Fruit fly (Drosophila melanogaster): ENCODE measurements around the gene sfl.

sfl gene

DNA sequence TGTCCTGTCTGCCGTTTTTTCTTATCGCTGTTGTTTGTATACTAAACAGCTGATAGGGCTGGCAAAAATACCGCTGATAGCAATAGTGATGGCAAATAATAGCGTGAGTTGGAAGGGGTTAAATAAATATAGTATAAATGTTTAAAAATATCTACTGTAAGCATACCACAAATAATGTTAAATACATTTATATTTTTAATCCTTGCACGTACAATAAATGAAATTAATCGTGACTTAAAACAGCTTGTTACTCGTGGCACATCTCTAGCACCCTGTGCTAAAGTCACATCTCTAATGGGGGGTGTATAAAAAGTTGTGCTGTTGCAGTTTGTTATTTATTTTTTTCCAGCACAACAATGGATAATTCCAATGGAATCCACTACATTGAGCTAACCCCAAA lies 7.1 kb upstream of the sfl start, which contains the start of the genes CG10147 and Bulli (continued):
- TF ChIP-seq Eip74EF (GFP tag; optimal IDR thresholded peaks at IDR 0.05), result peak in 1 of 2 experiments; percentile 83
- peak; percentile 98 for TF ChIP-seq CG10654 (GFP tag; optimal IDR thresholded peaks at IDR 0.05)
- TF ChIP-seq slou (GFP tag; optimal IDR thresholded peaks at IDR 0.05), result peak; percentile 97
- peak; percentile 98 for TF ChIP-seq CG10366 (GFP tag; IDR thresholded peaks at IDR 0.05)
- peak; percentile 88 for TF ChIP-seq CG30020 (tag; optimal IDR thresholded peaks at IDR 0.05)
- TF ChIP-seq ftz-f1 (GFP tag; optimal IDR thresholded peaks at IDR 0.05), result peak; percentile 79
- peak; percentile 98 for TF ChIP-seq CG8765 (GFP tag; IDR thresholded peaks at IDR 0.05)
- peak; percentile 93 for TF ChIP-seq CG7987 (GFP tag; optimal IDR thresholded peaks at IDR 0.05)
- TF ChIP-seq nau (GFP tag; optimal IDR thresholded peaks at IDR 0.05), result peak; percentile 88
- peak; percentile 98 for TF ChIP-seq Xrp1 (GFP tag; IDR thresholded peaks at IDR 0.05)
- TF ChIP-seq dimm (GFP tag; IDR thresholded peaks at IDR 0.05), result peak; percentile 84
- TF ChIP-seq CG1792 (GFP tag; optimal IDR thresholded peaks at IDR 0.05), result peak; percentile 80
- peak; percentile 97 for TF ChIP-seq Usf (GFP tag; optimal IDR thresholded peaks at IDR 0.05)
- TF ChIP-seq CG9215 (GFP tag; IDR thresholded peaks at IDR 0.05), result peak; percentile 98
- TF ChIP-seq CG3995 (GFP tag; optimal IDR thresholded peaks at IDR 0.05), result peak; percentile 86
- TF ChIP-seq ind (GFP tag; optimal IDR thresholded peaks at IDR 0.05), result peak; percentile 98
- TF ChIP-seq dan (GFP tag; IDR thresholded peaks at IDR 0.05), result peak; percentile 97
- peak; percentile 94 for TF ChIP-seq inv (GFP tag; IDR thresholded peaks at IDR 0.05; ENCODE audit: partially characterized antibody)
- TF ChIP-seq Sin3A (optimal IDR thresholded peaks at IDR 0.05), result peak; percentile 52
- TF ChIP-seq CG6813 (GFP tag; optimal IDR thresholded peaks at IDR 0.05), result peak; percentile 92
- TF ChIP-seq slp2 (GFP tag; optimal IDR thresholded peaks at IDR 0.05), result peak; percentile 89
- peak; percentile 98 for TF ChIP-seq tgo (GFP tag; IDR thresholded peaks at IDR 0.05)
- peak; percentile 99 for TF ChIP-seq CG8290 (GFP tag; optimal IDR thresholded peaks at IDR 0.05)
- TF ChIP-seq CG8290 (tag; optimal IDR thresholded peaks at IDR 0.05), result peak; percentile 93 to 96
- TF ChIP-seq Nf-YB (GFP tag; optimal IDR thresholded peaks at IDR 0.05), result peak; percentile 84
- TF ChIP-seq h (optimal IDR thresholded peaks at IDR 0.05), result no peak
- peak; percentile 97 for TF ChIP-seq NfI (GFP tag; optimal IDR thresholded peaks at IDR 0.05)
- TF ChIP-seq CG6791 (GFP tag; IDR thresholded peaks at IDR 0.05; ENCODE audit: partially characterized antibody), result peak; percentile 90
- TF ChIP-seq TFAM (GFP tag; optimal IDR thresholded peaks at IDR 0.05), result peak; percentile 88

DNA sequence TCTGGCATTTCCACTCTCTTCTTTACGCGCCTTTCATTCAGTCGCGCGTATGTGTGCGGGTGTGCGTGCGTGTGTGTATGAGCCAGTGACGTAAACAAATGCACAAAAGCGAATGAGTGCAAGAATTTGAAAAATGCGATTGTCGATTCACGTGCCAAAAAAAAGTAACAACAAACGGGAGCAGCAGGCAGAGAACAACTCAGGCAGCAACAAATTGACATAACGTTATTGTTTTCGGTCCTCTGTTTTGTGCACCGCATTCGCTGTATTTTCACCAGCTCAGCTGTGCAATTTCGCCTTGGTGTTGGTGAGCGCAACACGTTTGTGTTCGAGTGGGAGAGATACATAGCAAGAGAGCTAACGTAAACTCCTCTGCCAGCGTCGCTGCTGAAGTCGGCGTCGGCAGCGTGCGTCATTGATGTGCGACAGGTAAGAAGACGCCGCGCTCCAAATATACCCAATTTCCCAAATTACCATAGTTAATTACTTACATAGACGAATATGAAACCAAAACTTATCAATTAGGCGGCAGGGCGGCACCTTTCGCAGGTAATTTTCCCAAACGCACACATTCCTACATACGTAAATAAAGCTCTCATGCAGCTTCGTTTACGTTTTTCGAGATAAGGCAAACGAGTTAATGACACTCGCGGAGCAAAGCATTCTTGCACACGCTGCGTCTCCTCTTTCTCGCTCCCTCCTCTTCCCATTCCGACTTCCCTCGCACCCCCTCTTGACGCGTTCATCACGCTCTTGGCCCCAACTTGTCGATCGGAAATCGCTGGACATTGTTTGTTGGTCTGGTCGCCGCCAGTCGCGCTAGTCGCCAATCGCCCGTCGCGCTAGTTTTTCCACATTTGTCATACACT lies 807 bp downstream of the sfl start:
- TF ChIP-seq CG4282 (GFP tag; optimal IDR thresholded peaks at IDR 0.05) (no peak), CG30431 (GFP tag; optimal IDR thresholded peaks at IDR 0.05) (no peak), CG9932 (GFP tag; IDR thresholded peaks at IDR 0.05) (no peak), CoRest (tag; optimal IDR thresholded peaks at IDR 0.05) (no peak), CG14710 (tag; optimal IDR thresholded peaks at IDR 0.05) (no peak), Meics (GFP tag; optimal IDR thresholded peaks at IDR 0.05) (no peak), twi (tag; optimal IDR thresholded peaks at IDR 0.05) (no peak), CG11560 (tag; IDR thresholded peaks at IDR 0.05) (no peak), YL-1 (GFP tag; optimal IDR thresholded peaks at IDR 0.05) (no peak), Tbp (GFP tag; optimal IDR thresholded peaks at IDR 0.05) (no peak), Antp (GFP tag; optimal IDR thresholded peaks at IDR 0.05) (no peak), CG6683 (GFP tag; optimal IDR thresholded peaks at IDR 0.05) (no peak), CG10565 (GFP tag; optimal IDR thresholded peaks at IDR 0.05) (no peak), Trl (optimal IDR thresholded peaks at IDR 0.05) (peak; percentile 47 to 86), Trl (GFP tag; optimal IDR thresholded peaks at IDR 0.05) (no peak), org-1 (GFP tag; optimal IDR thresholded peaks at IDR 0.05) (no peak), CG16813 (GFP tag; IDR thresholded peaks at IDR 0.05; ENCODE audit: partially characterized antibody) (no peak), CTCF (GFP tag; optimal IDR thresholded peaks at IDR 0.05) (no peak), Aef1 (GFP tag; IDR thresholded peaks at IDR 0.05) (no peak), CG6175 (GFP tag; IDR thresholded peaks at IDR 0.05) (no peak), CG4707 (GFP tag; optimal IDR thresholded peaks at IDR 0.05) (no peak), Fer1 (GFP tag; optimal IDR thresholded peaks at IDR 0.05) (no peak), HmgD (GFP tag; optimal IDR thresholded peaks at IDR 0.05) (no peak), crp (GFP tag; optimal IDR thresholded peaks at IDR 0.05) (no peak)
